Worm (Caenorhabditis elegans): Measurements from ENCODE around the gene C30B5.2.

Gene C30B5.2

ce11 chrII:6170236-6170635, 26.7 kb upstream of the C30B5.2 start:
- TF ChIP-seq ceh-36 (tag; optimal IDR thresholded peaks at IDR 0.05) (no peak), tbx-37 (GFP tag; conservative IDR thresholded peaks at IDR 0.05) (no peak), B0310.2 (tag; optimal IDR thresholded peaks at IDR 0.05) (no peak), ceh-13 (GFP tag; optimal IDR thresholded peaks at IDR 0.05) (no peak), F13C5.2 (tag; optimal IDR thresholded peaks at IDR 0.05) (no peak)

- TF ChIP-seq ets-7 (tag; optimal IDR thresholded peaks at IDR 0.05), result no peak
- TF ChIP-seq hnd-1 (tag; optimal IDR thresholded peaks at IDR 0.05), result no peak
- TF ChIP-seq tra-4 (tag; optimal IDR thresholded peaks at IDR 0.05), result no peak
- TF ChIP-seq hmbx-1 (tag; optimal IDR thresholded peaks at IDR 0.05), result no peak
- TF ChIP-seq ama-1 (optimal IDR thresholded peaks at IDR 0.05), result no peak
- TF ChIP-seq ceh-13 (GFP tag; optimal IDR thresholded peaks at IDR 0.05), result no peak
- no peak for TF ChIP-seq hmg-4 (GFP tag; optimal IDR thresholded peaks at IDR 0.05)
- no peak for TF ChIP-seq pes-1 (GFP tag; IDR thresholded peaks at IDR 0.05)
- TF ChIP-seq F13C5.2 (tag; optimal IDR thresholded peaks at IDR 0.05), result no peak
- no peak for TF ChIP-seq ceh-36 (tag; optimal IDR thresholded peaks at IDR 0.05)
- TF ChIP-seq scrt-1 (GFP tag; IDR thresholded peaks at IDR 0.05), result no peak
- no peak for TF ChIP-seq aly-1 (tag; optimal IDR thresholded peaks at IDR 0.05)
- TF ChIP-seq flt-1 (GFP tag; IDR thresholded peaks at IDR 0.05), result no peak
- TF ChIP-seq tbx-37 (GFP tag; conservative IDR thresholded peaks at IDR 0.05), result no peak
- no peak for TF ChIP-seq tbx-11 (GFP tag; IDR thresholded peaks at IDR 0.05)
- TF ChIP-seq B0310.2 (tag; optimal IDR thresholded peaks at IDR 0.05), result no peak
- no peak for TF ChIP-seq sea-1 (GFP tag; conservative IDR thresholded peaks at IDR 0.05)
These were observed 25.8 kb upstream of the C30B5.2 start, which contains the start of gene F40H3.3 for ce11 chrII:6171228-6171627. F40H3.3 (plus strand) TSS chrII:6171507.

ce11 chrII:6173400-6173799, 23.6 kb upstream of the C30B5.2 start, which contains the start of gene F40H3.2:
F40H3.2 (plus strand) TSS chrII:6173649.
- TF ChIP-seq ama-1 (optimal IDR thresholded peaks at IDR 0.05) (no peak), hnd-1 (tag; optimal IDR thresholded peaks at IDR 0.05) (no peak), B0310.2 (tag; optimal IDR thresholded peaks at IDR 0.05) (no peak), ceh-13 (GFP tag; optimal IDR thresholded peaks at IDR 0.05) (no peak), tbx-37 (GFP tag; conservative IDR thresholded peaks at IDR 0.05) (no peak), ets-7 (tag; optimal IDR thresholded peaks at IDR 0.05) (no peak), ceh-36 (tag; optimal IDR thresholded peaks at IDR 0.05) (no peak), scrt-1 (GFP tag; IDR thresholded peaks at IDR 0.05) (no peak), hmg-4 (GFP tag; optimal IDR thresholded peaks at IDR 0.05) (no peak), hmbx-1 (tag; optimal IDR thresholded peaks at IDR 0.05) (no peak), tra-4 (tag; optimal IDR thresholded peaks at IDR 0.05) (no peak), pes-1 (GFP tag; IDR thresholded peaks at IDR 0.05) (no peak), F13C5.2 (tag; optimal IDR thresholded peaks at IDR 0.05) (no peak), sea-1 (GFP tag; conservative IDR thresholded peaks at IDR 0.05) (no peak), flt-1 (GFP tag; IDR thresholded peaks at IDR 0.05) (no peak), tbx-11 (GFP tag; IDR thresholded peaks at IDR 0.05) (no peak), aly-1 (tag; optimal IDR thresholded peaks at IDR 0.05) (no peak)

ce11 chrII:6175027-6175426, 22.0 kb upstream of the C30B5.2 start:
- no peak for TF ChIP-seq ets-7 (tag; optimal IDR thresholded peaks at IDR 0.05)
- TF ChIP-seq hnd-1 (tag; optimal IDR thresholded peaks at IDR 0.05), result no peak
- TF ChIP-seq B0310.2 (tag; optimal IDR thresholded peaks at IDR 0.05), result no peak
- no peak for TF ChIP-seq hmg-4 (GFP tag; optimal IDR thresholded peaks at IDR 0.05)
- no peak for TF ChIP-seq aly-1 (tag; optimal IDR thresholded peaks at IDR 0.05)
- no peak for TF ChIP-seq tra-4 (tag; optimal IDR thresholded peaks at IDR 0.05)
- no peak for TF ChIP-seq scrt-1 (GFP tag; IDR thresholded peaks at IDR 0.05)

- TF ChIP-seq B0310.2 (tag; optimal IDR thresholded peaks at IDR 0.05), result no peak
- TF ChIP-seq aly-1 (tag; optimal IDR thresholded peaks at IDR 0.05), result no peak
- no peak for TF ChIP-seq hmg-4 (GFP tag; optimal IDR thresholded peaks at IDR 0.05)
- no peak for TF ChIP-seq pes-1 (GFP tag; IDR thresholded peaks at IDR 0.05)
- no peak for TF ChIP-seq tbx-11 (GFP tag; IDR thresholded peaks at IDR 0.05)
- no peak for TF ChIP-seq hmbx-1 (tag; optimal IDR thresholded peaks at IDR 0.05)
- TF ChIP-seq ceh-36 (tag; optimal IDR thresholded peaks at IDR 0.05), result no peak
- TF ChIP-seq hnd-1 (tag; optimal IDR thresholded peaks at IDR 0.05), result no peak
- no peak for TF ChIP-seq tbx-37 (GFP tag; conservative IDR thresholded peaks at IDR 0.05)
- TF ChIP-seq sea-1 (GFP tag; conservative IDR thresholded peaks at IDR 0.05), result no peak
These were observed 20.7 kb upstream of the C30B5.2 start for ce11 chrII:6176154-6176897.

ce11 chrII:6177975-6178742, 18.8 kb upstream of the C30B5.2 start:
- TF ChIP-seq ceh-36 (tag; optimal IDR thresholded peaks at IDR 0.05) (no peak), tra-4 (tag; optimal IDR thresholded peaks at IDR 0.05) (no peak), hmg-4 (GFP tag; optimal IDR thresholded peaks at IDR 0.05) (no peak), F13C5.2 (tag; optimal IDR thresholded peaks at IDR 0.05) (no peak), scrt-1 (GFP tag; IDR thresholded peaks at IDR 0.05) (no peak), tbx-37 (GFP tag; conservative IDR thresholded peaks at IDR 0.05) (no peak), ets-7 (tag; optimal IDR thresholded peaks at IDR 0.05) (no peak), hmbx-1 (tag; optimal IDR thresholded peaks at IDR 0.05) (no peak), hnd-1 (tag; optimal IDR thresholded peaks at IDR 0.05) (no peak), flt-1 (GFP tag; IDR thresholded peaks at IDR 0.05) (no peak), tbx-11 (GFP tag; IDR thresholded peaks at IDR 0.05) (no peak), ceh-13 (GFP tag; optimal IDR thresholded peaks at IDR 0.05) (no peak), sea-1 (GFP tag; conservative IDR thresholded peaks at IDR 0.05) (no peak), pes-1 (GFP tag; IDR thresholded peaks at IDR 0.05) (no peak), B0310.2 (tag; optimal IDR thresholded peaks at IDR 0.05) (no peak), aly-1 (tag; optimal IDR thresholded peaks at IDR 0.05) (no peak), ama-1 (optimal IDR thresholded peaks at IDR 0.05) (no peak)

ce11 chrII:6178743-6179129, 18.2 kb upstream of the C30B5.2 start:
- no peak for TF ChIP-seq B0310.2 (tag; optimal IDR thresholded peaks at IDR 0.05)
- no peak for TF ChIP-seq aly-1 (tag; optimal IDR thresholded peaks at IDR 0.05)
- TF ChIP-seq tbx-11 (GFP tag; IDR thresholded peaks at IDR 0.05), result no peak
- no peak for TF ChIP-seq tra-4 (tag; optimal IDR thresholded peaks at IDR 0.05)
- no peak for TF ChIP-seq sea-1 (GFP tag; conservative IDR thresholded peaks at IDR 0.05)
- TF ChIP-seq tbx-37 (GFP tag; conservative IDR thresholded peaks at IDR 0.05), result no peak
- no peak for TF ChIP-seq hmbx-1 (tag; optimal IDR thresholded peaks at IDR 0.05)
- TF ChIP-seq ets-7 (tag; optimal IDR thresholded peaks at IDR 0.05), result no peak
- TF ChIP-seq scrt-1 (GFP tag; IDR thresholded peaks at IDR 0.05), result no peak
- no peak for TF ChIP-seq ama-1 (optimal IDR thresholded peaks at IDR 0.05)
- TF ChIP-seq ceh-36 (tag; optimal IDR thresholded peaks at IDR 0.05), result no peak
- no peak for TF ChIP-seq hnd-1 (tag; optimal IDR thresholded peaks at IDR 0.05)
- TF ChIP-seq F13C5.2 (tag; optimal IDR thresholded peaks at IDR 0.05), result no peak
- TF ChIP-seq hmg-4 (GFP tag; optimal IDR thresholded peaks at IDR 0.05), result no peak
- TF ChIP-seq flt-1 (GFP tag; IDR thresholded peaks at IDR 0.05), result no peak
- no peak for TF ChIP-seq pes-1 (GFP tag; IDR thresholded peaks at IDR 0.05)
- no peak for TF ChIP-seq ceh-13 (GFP tag; optimal IDR thresholded peaks at IDR 0.05)

Measured in whole organism, early embryonic.